Worm (Caenorhabditis elegans) whole organism, L2 larva: ENCODE measurements around the gene ugt-18.

ENCODE experiments used
- ama-1 ChIP-seq: fragments of 150-350 bp; optimal IDR thresholded peaks from 2 replicates; lab custom pipeline; 2018; ENCODE audit warnings: inconsistent platforms
- blmp-1 ChIP-seq: sonication (generic microtip); optimal IDR thresholded peaks from 2 replicates; lab custom pipeline; 2017; ENCODE audit warnings: missing genetic modification characterization, mild to moderate bottlenecking, missing compliant biosample characterization, antibody characterized with exemption, moderate library complexity; ENCODE audit not compliant: insufficient read depth
- dmd-4 ChIP-seq: sonication (generic microtip); optimal IDR thresholded peaks from 2 replicates; lab custom pipeline; 2017; ENCODE audit warnings: missing biosample characterization, missing genetic modification characterization
- lin-13 ChIP-seq: fragments of 150-350 bp; optimal IDR thresholded peaks from 2 replicates; lab custom pipeline; 2014; ENCODE audit warnings: missing biosample characterization, missing genetic modification reagents, missing genetic modification characterization
- nhr-129 ChIP-seq: fragments of 150-350 bp; optimal IDR thresholded peaks from 2 replicates; lab custom pipeline; 2014; ENCODE audit warnings: missing biosample characterization, missing genetic modification characterization
- nhr-237 ChIP-seq: fragments of 150-350 bp; optimal IDR thresholded peaks from 2 replicates; lab custom pipeline; 2014; ENCODE audit warnings: missing biosample characterization, missing genetic modification characterization
- nhr-6 ChIP-seq: fragments of 150-350 bp; optimal IDR thresholded peaks from 2 replicates; lab custom pipeline; 2014; ENCODE audit warnings: missing biosample characterization, missing genetic modification characterization
- nhr-77 ChIP-seq: fragments of 150-350 bp; optimal IDR thresholded peaks from 2 replicates; lab custom pipeline; 2014; ENCODE audit warnings: missing biosample characterization, missing genetic modification characterization
- peb-1 ChIP-seq: fragments of 150-350 bp; optimal IDR thresholded peaks from 2 replicates; lab custom pipeline; 2014; ENCODE audit warnings: missing biosample characterization, missing genetic modification characterization
- skn-1 ChIP-seq: sonication (generic microtip); optimal IDR thresholded peaks from 2 replicates; lab custom pipeline; 2017; ENCODE audit warnings: missing biosample characterization, missing genetic modification characterization
- snpc-4 ChIP-seq: fragments of 150-350 bp; optimal IDR thresholded peaks from 2 replicates; lab custom pipeline; 2014; ENCODE audit warnings: missing biosample characterization, missing genetic modification characterization
- unc-62 ChIP-seq: fragments of 150-350 bp; optimal IDR thresholded peaks from 2 replicates; lab custom pipeline; 2014; ENCODE audit warnings: missing biosample characterization, missing genetic modification reagents, missing genetic modification characterization
- zag-1 ChIP-seq: fragments of 150-350 bp; optimal IDR thresholded peaks from 2 replicates; lab custom pipeline; 2014; ENCODE audit warnings: missing biosample characterization, missing genetic modification characterization

DNA sequence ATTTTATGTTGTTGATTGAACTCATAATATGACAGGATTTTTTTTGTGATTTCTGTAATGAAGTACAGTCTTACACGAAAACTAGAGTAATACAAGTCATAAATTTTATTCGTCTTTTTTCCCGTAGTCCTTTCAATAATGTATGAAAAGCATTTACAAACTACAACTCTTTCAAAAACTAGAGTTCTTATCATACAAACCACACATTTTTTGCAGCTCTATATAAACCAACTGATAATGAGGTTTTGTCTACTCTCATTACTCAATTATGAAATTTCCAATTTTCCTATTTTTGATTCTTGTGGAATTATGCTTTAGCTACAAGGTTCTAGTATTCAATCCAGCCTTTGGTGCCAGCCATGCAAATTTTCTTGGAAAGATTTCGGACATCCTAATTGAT, 4.7 kb downstream of the ugt-18 start, which contains the start of gene ugt-16:
- no peak for TF ChIP-seq skn-1 (tag; lab: Kevin White, UChicago)
- TF ChIP-seq nhr-237 = no peak
- no peak for TF ChIP-seq zag-1 (tag; lab: Kevin White, UChicago)
- no peak for TF ChIP-seq lin-13 (GFP tag; lab: Kevin White, UChicago)
- no peak for TF ChIP-seq nhr-77 (tag; lab: Kevin White, UChicago)
- no peak for TF ChIP-seq nhr-6 (tag; lab: Kevin White, UChicago)
- no peak for TF ChIP-seq ama-1 (lab: Kevin White, UChicago)
- TF ChIP-seq unc-62 (GFP tag; lab: Kevin White, UChicago) = no peak
- no peak for TF ChIP-seq blmp-1 (tag; lab: Kevin White, UChicago)
- no peak for TF ChIP-seq snpc-4 (tag; lab: Kevin White, UChicago)
- no peak for TF ChIP-seq dmd-4 (tag; lab: Kevin White, UChicago)
- TF ChIP-seq nhr-129 (tag; lab: Kevin White, UChicago) = no peak
- TF ChIP-seq peb-1 (tag; lab: Kevin White, UChicago) = no peak
